Worm (Caenorhabditis elegans) whole organism, early embryonic: Measurements from ENCODE around the gene ruvb-2.

Source experiments
- B0310.2 ChIP-seq: sonication (generic microtip); optimal IDR thresholded peaks from 2 replicates; lab custom pipeline; 2016; ENCODE audit warnings: mild to moderate bottlenecking, missing genetic modification characterization, missing compliant biosample characterization
- F13C5.2 ChIP-seq: sonication (generic microtip); optimal IDR thresholded peaks from 2 replicates; lab custom pipeline; 2017; ENCODE audit warnings: mild to moderate bottlenecking, missing genetic modification characterization, inconsistent platforms, missing compliant biosample characterization
- aly-1 ChIP-seq: sonication (generic microtip); optimal IDR thresholded peaks from 2 replicates; lab custom pipeline; 2016; ENCODE audit warnings: missing genetic modification characterization, missing compliant biosample characterization
- ama-1 ChIP-seq: fragments of 150-350 bp; optimal IDR thresholded peaks from 2 replicates; lab custom pipeline; 2014
- ceh-13 ChIP-seq: fragments of 200-800 bp; sonication (Bioruptor generic); optimal IDR thresholded peaks from 2 replicates; lab custom pipeline; 2018; ENCODE audit warnings: mild to moderate bottlenecking, missing genetic modification characterization, missing compliant biosample characterization
- ceh-36 ChIP-seq: sonication (generic microtip); optimal IDR thresholded peaks from 2 replicates; lab custom pipeline; 2016; ENCODE audit warnings: missing genetic modification characterization, inconsistent platforms, missing compliant biosample characterization
- ets-7 ChIP-seq: sonication (generic microtip); optimal IDR thresholded peaks from 2 replicates; lab custom pipeline; 2016; ENCODE audit warnings: missing genotype, missing genetic modification characterization, missing compliant biosample characterization
- flt-1 ChIP-seq: fragments of 200-800 bp; sonication (Bioruptor generic); IDR thresholded peaks from 2 replicates; pipeline ENCODE4 v1.3.6; 2022; ENCODE audit warnings: missing genetic modification characterization, missing compliant biosample characterization
- hmbx-1 ChIP-seq: sonication (generic microtip); optimal IDR thresholded peaks from 2 replicates; lab custom pipeline; 2016; ENCODE audit warnings: mild to moderate bottlenecking, missing genetic modification characterization, missing compliant biosample characterization
- hmg-4 ChIP-seq: fragments of 200-800 bp; sonication (Bioruptor generic); optimal IDR thresholded peaks from 2 replicates; lab custom pipeline; 2018; ENCODE audit warnings: mild to moderate bottlenecking, missing genetic modification characterization, missing compliant biosample characterization
- hnd-1 ChIP-seq: sonication (generic microtip); optimal IDR thresholded peaks from 2 replicates; lab custom pipeline; 2016; ENCODE audit warnings: missing genetic modification characterization, missing compliant biosample characterization
- pes-1 ChIP-seq: fragments of 200-800 bp; sonication (Bioruptor generic); IDR thresholded peaks from 2 replicates; pipeline ENCODE4 v1.3.6; 2022; ENCODE audit warnings: missing genetic modification reagents, missing genetic modification characterization, missing compliant biosample characterization
- scrt-1 ChIP-seq: fragments of 200-800 bp; sonication (Bioruptor generic); IDR thresholded peaks from 2 replicates; pipeline ENCODE4 v1.3.6; 2022; ENCODE audit warnings: missing genetic modification characterization, missing compliant biosample characterization
- sea-1 ChIP-seq: fragments of 200-800 bp; sonication (Bioruptor generic); conservative IDR thresholded peaks from 2 replicates; pipeline ENCODE4 v1.3.6; 2022; ENCODE audit warnings: missing genetic modification characterization, missing compliant biosample characterization
- tbx-11 ChIP-seq: fragments of 200-800 bp; sonication (Bioruptor generic); IDR thresholded peaks from 2 replicates; pipeline ENCODE4 v1.3.6; 2022; ENCODE audit warnings: missing genetic modification characterization, missing compliant biosample characterization
- tbx-37 ChIP-seq: fragments of 200-800 bp; sonication (Bioruptor generic); conservative IDR thresholded peaks from 2 replicates; pipeline ENCODE4 v1.3.6; 2022; ENCODE audit warnings: missing genetic modification reagents, missing genetic modification characterization, missing compliant biosample characterization
- tra-4 ChIP-seq: sonication (generic microtip); optimal IDR thresholded peaks from 2 replicates; lab custom pipeline; 2017; ENCODE audit warnings: missing genetic modification characterization, missing compliant biosample characterization

Gene ruvb-2

ce11 chrIV:6878912-6879554 is 40.2 kb downstream of the ruvb-2 start:
- TF ChIP-seq tbx-37 (GFP tag; lab: Robert Waterston, UW) (no peak), hnd-1 (tag; lab: Kevin White, UChicago) (no peak), scrt-1 (GFP tag; lab: Robert Waterston, UW) (no peak), hmbx-1 (no peak), hmg-4 (GFP tag; lab: Kevin White, UChicago) (no peak), aly-1 (tag; lab: Kevin White, UChicago) (no peak), flt-1 (GFP tag; lab: Robert Waterston, UW) (no peak), F13C5.2 (no peak), ama-1 (no peak), sea-1 (GFP tag; lab: Robert Waterston, UW) (no peak), ceh-36 (tag; lab: Kevin White, UChicago) (no peak), B0310.2 (tag; lab: Kevin White, UChicago) (no peak)

- TF ChIP-seq tra-4 (tag; lab: Kevin White, UChicago) (no peak), pes-1 (GFP tag; lab: Robert Waterston, UW) (no peak), flt-1 (GFP tag; lab: Robert Waterston, UW) (no peak), hnd-1 (tag; lab: Kevin White, UChicago) (no peak), F13C5.2 (no peak), aly-1 (tag; lab: Kevin White, UChicago) (no peak), ceh-13 (GFP tag; lab: Kevin White, UChicago) (no peak), tbx-37 (GFP tag; lab: Robert Waterston, UW) (no peak), scrt-1 (GFP tag; lab: Robert Waterston, UW) (no peak), ama-1 (no peak), tbx-11 (GFP tag; lab: Robert Waterston, UW) (no peak), sea-1 (GFP tag; lab: Robert Waterston, UW) (no peak), ceh-36 (tag; lab: Kevin White, UChicago) (no peak), ets-7 (tag; lab: Kevin White, UChicago) (no peak), hmg-4 (GFP tag; lab: Kevin White, UChicago) (no peak), B0310.2 (tag; lab: Kevin White, UChicago) (no peak)
Measured at ce11 chrIV:6872958-6873357, 46.2 kb downstream of the ruvb-2 start, which contains the start of gene srx-19. Gene srx-19, plus strand, starts transcription at chrIV:6873258.

- TF ChIP-seq hmg-4 (GFP tag; lab: Kevin White, UChicago) (no peak), pes-1 (GFP tag; lab: Robert Waterston, UW) (no peak)
Measured at ce11 chrIV:6867791-6868190, 51.4 kb downstream of the ruvb-2 start, which contains the start of gene srx-20. Gene srx-20, plus strand, starts transcription at chrIV:6868091.
